Worm (Caenorhabditis elegans) whole organism, early embryonic: ENCODE data around the gene mrps-10.

ENCODE experiments used
- B0310.2 ChIP-seq: sonication (generic microtip); optimal IDR thresholded peaks from 2 replicates; lab custom pipeline; 2016; ENCODE audit warnings: mild to moderate bottlenecking, missing genetic modification characterization, missing compliant biosample characterization
- aly-1 ChIP-seq: sonication (generic microtip); optimal IDR thresholded peaks from 2 replicates; lab custom pipeline; 2016; ENCODE audit warnings: missing genetic modification characterization, missing compliant biosample characterization
- ama-1 ChIP-seq: fragments of 150-350 bp; optimal IDR thresholded peaks from 2 replicates; lab custom pipeline; 2014
- flt-1 ChIP-seq: fragments of 200-800 bp; sonication (Bioruptor generic); IDR thresholded peaks from 2 replicates; pipeline ENCODE4 v1.3.6; 2022; ENCODE audit warnings: missing genetic modification characterization, missing compliant biosample characterization
- pes-1 ChIP-seq: fragments of 200-800 bp; sonication (Bioruptor generic); IDR thresholded peaks from 2 replicates; pipeline ENCODE4 v1.3.6; 2022; ENCODE audit warnings: missing genetic modification reagents, missing genetic modification characterization, missing compliant biosample characterization
- scrt-1 ChIP-seq: fragments of 200-800 bp; sonication (Bioruptor generic); IDR thresholded peaks from 2 replicates; pipeline ENCODE4 v1.3.6; 2022; ENCODE audit warnings: missing genetic modification characterization, missing compliant biosample characterization
- tbx-37 ChIP-seq: fragments of 200-800 bp; sonication (Bioruptor generic); conservative IDR thresholded peaks from 2 replicates; pipeline ENCODE4 v1.3.6; 2022; ENCODE audit warnings: missing genetic modification reagents, missing genetic modification characterization, missing compliant biosample characterization

DNA sequence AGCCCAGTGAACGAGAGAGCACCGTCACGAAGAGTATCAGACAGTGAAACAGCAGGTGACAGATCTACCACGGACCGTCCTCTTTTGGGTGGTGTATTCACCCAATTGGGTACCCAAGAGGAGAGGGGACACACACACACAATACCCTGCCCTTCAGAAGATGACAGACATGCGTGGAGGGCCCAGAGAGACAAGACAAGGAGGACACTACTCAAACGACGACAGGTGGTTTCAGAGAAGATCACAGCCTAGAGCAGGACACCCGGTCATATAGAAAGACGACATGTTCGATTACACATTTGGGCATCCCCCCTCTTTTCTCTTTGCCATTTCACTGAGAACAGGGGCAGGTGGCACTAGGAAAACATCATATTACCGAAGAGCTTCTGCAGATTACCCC is 32.1 kb upstream of the mrps-10 start:
- TF ChIP-seq tbx-37 (GFP tag; lab: Robert Waterston, UW) (no peak), B0310.2 (tag; lab: Kevin White, UChicago) (no peak), ama-1 (lab: Kevin White, UChicago) (no peak), aly-1 (tag; lab: Kevin White, UChicago) (no peak), flt-1 (GFP tag; lab: Robert Waterston, UW) (0 out of 2 replicates have a peak, but pooled peaks have one; percentile 48), scrt-1 (no peak), pes-1 (no peak)
